Worm (Caenorhabditis elegans) whole organism, L3 larva: ENCODE data around the gene pab-2.

Experiments
- elt-3 ChIP-seq, 3 experiments: fragments of 150-350 bp in 1 of 3; sonication (generic microtip) in 2 of 3; optimal IDR thresholded peaks; 2 replicates in 2 of 3; 4 replicates in 1 of 3; lab custom pipeline; 2014 to 2017; ENCODE audit warnings: missing biosample characterization in 3 of 3, missing genetic modification characterization in 3 of 3
- nfya-1 ChIP-seq: sonication (generic microtip); optimal IDR thresholded peaks from 2 replicates; lab custom pipeline; 2017; ENCODE audit warnings: missing genetic modification characterization, mild to moderate bottlenecking, missing compliant biosample characterization, antibody characterized with exemption, moderate library complexity; ENCODE audit not compliant: insufficient read depth
- nhr-43 ChIP-seq: sonication (generic microtip); optimal IDR thresholded peaks from 2 replicates; lab custom pipeline; 2016; ENCODE audit warnings: mild to moderate bottlenecking, missing genetic modification characterization, missing compliant biosample characterization; ENCODE audit not compliant: poor library complexity, severe bottlenecking
- nhr-67 ChIP-seq: fragments of 150-350 bp; optimal IDR thresholded peaks from 2 replicates; lab custom pipeline; 2014; ENCODE audit warnings: missing biosample characterization, missing genetic modification characterization
- sea-2 ChIP-seq: fragments of 150-350 bp; sonication (generic microtip); optimal IDR thresholded peaks from 4 replicates; lab custom pipeline; 2014; ENCODE audit warnings: missing biosample characterization, missing genetic modification reagents, missing genetic modification characterization
- skn-1 ChIP-seq: fragments of 150-350 bp; optimal IDR thresholded peaks from 2 replicates; lab custom pipeline; 2014; ENCODE audit warnings: missing biosample characterization, missing genetic modification characterization
- ztf-4 ChIP-seq: fragments of 150-350 bp; optimal IDR thresholded peaks from 2 replicates; lab custom pipeline; 2014; ENCODE audit warnings: missing biosample characterization, missing genetic modification characterization

The pab-2 gene

DNA sequence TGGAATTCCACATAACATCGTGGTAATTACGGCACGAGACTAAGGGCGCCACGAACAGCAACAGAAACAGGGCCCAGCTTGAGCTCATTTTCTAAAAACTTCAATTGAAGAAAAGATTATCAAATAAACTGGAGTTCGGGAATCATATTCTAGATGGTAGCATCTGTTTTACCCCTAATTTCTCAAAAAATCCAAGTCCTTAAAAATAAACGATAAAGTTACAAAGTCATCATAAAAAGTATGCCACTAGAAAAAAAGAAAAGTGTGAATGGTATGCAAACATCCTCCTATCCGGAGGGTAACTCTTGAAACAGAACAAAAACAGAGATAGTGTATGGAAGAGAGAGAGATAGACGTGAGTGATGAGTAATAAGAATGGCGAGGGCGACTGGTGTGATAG, 49.9 kb downstream of the pab-2 start, which contains the start of gene efn-3:
TSS of gene efn-3 (minus strand) at position 101 of the 400 bp plus-strand sequence.
- TF ChIP-seq ztf-4 (tag; lab: Kevin White, UChicago), result no peak
- TF ChIP-seq nhr-67 (tag; lab: Kevin White, UChicago), result no peak
- no peak for TF ChIP-seq nhr-43 (tag; lab: Kevin White, UChicago)
- TF ChIP-seq nfya-1, result no peak
- no peak for TF ChIP-seq skn-1
- no peak for TF ChIP-seq elt-3 (tag; optimal IDR thresholded peaks at IDR 0.05; lab: Kevin White, UChicago)
- TF ChIP-seq sea-2, result no peak
- TF ChIP-seq, all 47 proteins: peak for 0
